Fruit fly (Drosophila melanogaster): ENCODE results near the gene Ssadh.

The Ssadh gene

dm6 chr3R:25626625-25627275 lies at the start of gene Ssadh:
TSS of gene Ssadh (minus strand) at chr3R:25626924.
- TF ChIP-seq CTCF (optimal IDR thresholded peaks at IDR 0.05), result no peak
- TF ChIP-seq CG8478 (optimal IDR thresholded peaks at IDR 0.05), result no peak

dm6 chr3R:25665509-25665908 lies 38.8 kb upstream of the Ssadh start, which contains the start of gene Lgr3:
TSS of gene Lgr3 (plus strand) at chr3R:25665809.
- TF ChIP-seq CG8478 (optimal IDR thresholded peaks at IDR 0.05) (no peak), CTCF (optimal IDR thresholded peaks at IDR 0.05) (no peak)

dm6 chr3R:25662358-25662757 lies 35.6 kb upstream of the Ssadh start:
- TF ChIP-seq CTCF (optimal IDR thresholded peaks at IDR 0.05), result no peak

dm6 chr3R:25661531-25662193 lies 34.9 kb upstream of the Ssadh start, which contains the start of gene RASSF8:
TSS of gene RASSF8 (plus strand) at chr3R:25661795.
- TF ChIP-seq CG8478 (optimal IDR thresholded peaks at IDR 0.05) (no peak), CTCF (optimal IDR thresholded peaks at IDR 0.05) (no peak)

- TF ChIP-seq CG8478 (optimal IDR thresholded peaks at IDR 0.05) (no peak), CTCF (optimal IDR thresholded peaks at IDR 0.05) (no peak)
Observed at dm6 chr3R:25660985-25661530, 34.3 kb upstream of the Ssadh start, which contains the start of gene Tnks. TSS of gene Tnks (minus strand) at chr3R:25661286.

- TF ChIP-seq CG8478 (optimal IDR thresholded peaks at IDR 0.05) (no peak), CTCF (optimal IDR thresholded peaks at IDR 0.05) (no peak)
Observed at dm6 chr3R:25659857-25660417, 33.2 kb upstream of the Ssadh start.

- no peak for TF ChIP-seq CTCF (optimal IDR thresholded peaks at IDR 0.05)
- no peak for TF ChIP-seq CG8478 (optimal IDR thresholded peaks at IDR 0.05)
Observed at dm6 chr3R:25652066-25652720, 25.5 kb upstream of the Ssadh start.

- TF ChIP-seq CTCF (optimal IDR thresholded peaks at IDR 0.05) (no peak), CG8478 (optimal IDR thresholded peaks at IDR 0.05) (no peak)
Observed at dm6 chr3R:25651414-25651813, 24.7 kb upstream of the Ssadh start.

dm6 chr3R:25650417-25650816 lies 23.7 kb upstream of the Ssadh start:
- TF ChIP-seq CTCF (optimal IDR thresholded peaks at IDR 0.05) (no peak), CG8478 (optimal IDR thresholded peaks at IDR 0.05) (no peak)

- no peak for TF ChIP-seq CTCF (optimal IDR thresholded peaks at IDR 0.05)
Observed at dm6 chr3R:25648258-25648606, 21.5 kb upstream of the Ssadh start.

dm6 chr3R:25647577-25648257 lies 21.0 kb upstream of the Ssadh start:
- TF ChIP-seq CG8478 (optimal IDR thresholded peaks at IDR 0.05) (no peak), CTCF (optimal IDR thresholded peaks at IDR 0.05) (peak; percentile 38 to 62)

dm6 chr3R:25646882-25647518 lies 20.3 kb upstream of the Ssadh start:
- TF ChIP-seq CG8478 (optimal IDR thresholded peaks at IDR 0.05) (no peak), CTCF (optimal IDR thresholded peaks at IDR 0.05) (peak in 1 of 2 experiments; percentile 26)

dm6 chr3R:25644172-25644571 lies 17.4 kb upstream of the Ssadh start:
- TF ChIP-seq CTCF (optimal IDR thresholded peaks at IDR 0.05) (no peak), CG8478 (optimal IDR thresholded peaks at IDR 0.05) (no peak)

dm6 chr3R:25640463-25640862 lies 13.7 kb upstream of the Ssadh start:
- no peak for TF ChIP-seq CTCF (optimal IDR thresholded peaks at IDR 0.05)
- TF ChIP-seq CG8478 (optimal IDR thresholded peaks at IDR 0.05), result no peak
